Worm (Caenorhabditis elegans) whole organism, young adult: ENCODE measurements around the gene algn-13.

Experiments
- B0261.1 ChIP-seq: sonication (generic microtip); optimal IDR thresholded peaks from 2 replicates; lab custom pipeline; 2016; ENCODE audit warnings: mild to moderate bottlenecking, missing genetic modification characterization, moderate library complexity, missing compliant biosample characterization
- F10E7.11 ChIP-seq: sonication (generic microtip); optimal IDR thresholded peaks from 2 replicates; lab custom pipeline; 2017; ENCODE audit warnings: mild to moderate bottlenecking, missing genetic modification characterization, moderate library complexity, missing compliant biosample characterization
- F23B12.7 ChIP-seq: sonication (generic microtip); optimal IDR thresholded peaks from 2 replicates; lab custom pipeline; 2017; ENCODE audit warnings: missing genetic modification characterization, mild to moderate bottlenecking, missing compliant biosample characterization, antibody characterized with exemption, moderate library complexity; ENCODE audit not compliant: insufficient read depth
- F37B4.10 ChIP-seq: fragments of 200-800 bp; sonication (Bioruptor generic); IDR thresholded peaks from 2 replicates; pipeline ENCODE4 v1.3.6; 2022; ENCODE audit warnings: missing genetic modification characterization, missing compliant biosample characterization
- F49E8.2 ChIP-seq: sonication (generic microtip); optimal IDR thresholded peaks from 3 replicates; lab custom pipeline; 2017; ENCODE audit warnings: missing genetic modification characterization, mild to moderate bottlenecking, missing compliant biosample characterization, antibody characterized with exemption, moderate library complexity; ENCODE audit not compliant: insufficient read depth
- F57A8.1 ChIP-seq: fragments of 200-800 bp; sonication (Bioruptor generic); optimal IDR thresholded peaks from 2 replicates; lab custom pipeline; 2018; ENCODE audit warnings: mild to moderate bottlenecking, missing genetic modification characterization, moderate library complexity, missing compliant biosample characterization
- K12H6.12 ChIP-seq: fragments of 200-800 bp; sonication (Bioruptor generic); optimal IDR thresholded peaks from 2 replicates; lab custom pipeline; 2018; ENCODE audit warnings: mild to moderate bottlenecking, missing genetic modification characterization, missing compliant biosample characterization
- Y53F4B.3 ChIP-seq: fragments of 200-800 bp; sonication (Bioruptor generic); IDR thresholded peaks from 2 replicates; pipeline ENCODE4 v1.3.6; 2022; ENCODE audit warnings: missing genetic modification reagents, missing genetic modification characterization, missing compliant biosample characterization
- Y53G8AR.9 ChIP-seq: fragments of 200-800 bp; sonication (Bioruptor generic); conservative IDR thresholded peaks from 2 replicates; pipeline ENCODE4 v1.3.6; 2022; ENCODE audit warnings: missing genetic modification reagents, missing genetic modification characterization, missing compliant biosample characterization
- akir-1 ChIP-seq: fragments of 200-800 bp; sonication (Bioruptor generic); optimal IDR thresholded peaks from 2 replicates; lab custom pipeline; 2018; ENCODE audit warnings: mild to moderate bottlenecking, missing genetic modification characterization, moderate library complexity, missing compliant biosample characterization
- ama-1 ChIP-seq, 3 experiments: fragments of 150-350 bp in 1 of 3; sonication (generic microtip) in 2 of 3; optimal IDR thresholded peaks; 2 replicates each; lab custom pipeline; 2014 to 2018; ENCODE audit warnings: missing biosample characterization in 2 of 3, missing genetic modification characterization in 2 of 3, missing genetic modification reagents in 2 of 3
- attf-5 ChIP-seq: fragments of 200-800 bp; sonication (Bioruptor generic); optimal IDR thresholded peaks from 2 replicates; lab custom pipeline; 2018; ENCODE audit warnings: mild to moderate bottlenecking, missing genetic modification characterization, missing compliant biosample characterization
- cebp-1 ChIP-seq, 2 experiments: fragments of 200-800 bp in 1 of 2; sonication (Bioruptor generic) in 1 of 2; sonication (generic microtip) in 1 of 2; IDR thresholded peaks in 1 of 2; optimal IDR thresholded peaks in 1 of 2; 2 replicates each; pipeline versions ENCODE4 v1.3.6 to Lab custom; 2017 to 2022; ENCODE audit warnings: missing compliant biosample characterization in 2 of 2, missing genetic modification characterization in 2 of 2, mild to moderate bottlenecking in 1 of 2, missing genetic modification reagents in 1 of 2, moderate library complexity in 1 of 2
- cebp-2 ChIP-seq: fragments of 200-800 bp; sonication (Bioruptor generic); IDR thresholded peaks from 2 replicates; pipeline ENCODE4 v1.3.6; 2022; ENCODE audit warnings: missing genetic modification characterization, missing compliant biosample characterization
- ceh-27 ChIP-seq: fragments of 200-800 bp; sonication (Bioruptor generic); optimal IDR thresholded peaks from 2 replicates; lab custom pipeline; 2018; ENCODE audit warnings: mild to moderate bottlenecking, missing genetic modification characterization, moderate library complexity, missing compliant biosample characterization
- ceh-58 ChIP-seq: fragments of 200-800 bp; sonication (Bioruptor generic); IDR thresholded peaks from 2 replicates; pipeline ENCODE4 v1.3.6; 2022; ENCODE audit warnings: missing genetic modification characterization, missing compliant biosample characterization
- ceh-79 ChIP-seq: sonication (generic microtip); optimal IDR thresholded peaks from 2 replicates; lab custom pipeline; 2017; ENCODE audit warnings: mild to moderate bottlenecking, missing genetic modification characterization, missing compliant biosample characterization
- dpff-1 ChIP-seq: sonication (generic microtip); optimal IDR thresholded peaks from 2 replicates; lab custom pipeline; 2017; ENCODE audit warnings: mild to moderate bottlenecking, missing genetic modification characterization, missing compliant biosample characterization
- egl-44 ChIP-seq: fragments of 200-800 bp; sonication (Bioruptor generic); IDR thresholded peaks from 2 replicates; pipeline ENCODE4 v1.3.6; 2022; ENCODE audit warnings: missing genetic modification reagents, missing genetic modification characterization, missing compliant biosample characterization
- ets-4 ChIP-seq: fragments of 200-800 bp; sonication (Bioruptor generic); optimal IDR thresholded peaks from 2 replicates; lab custom pipeline; 2018; ENCODE audit warnings: mild to moderate bottlenecking, missing genetic modification characterization, missing compliant biosample characterization
- hlh-12 ChIP-seq: sonication (generic microtip); optimal IDR thresholded peaks from 2 replicates; lab custom pipeline; 2016; ENCODE audit warnings: missing genetic modification characterization, missing compliant biosample characterization
- hmg-1.2 ChIP-seq: fragments of 200-800 bp; sonication (Bioruptor generic); IDR thresholded peaks from 2 replicates; pipeline ENCODE4 v1.3.6; 2022; ENCODE audit warnings: missing genetic modification reagents, missing genetic modification characterization, missing compliant biosample characterization
- lin-26 ChIP-seq: fragments of 200-800 bp; sonication (Bioruptor generic); IDR thresholded peaks from 2 replicates; pipeline ENCODE4 v1.3.6; 2022; ENCODE audit warnings: missing genetic modification reagents, missing genetic modification characterization, missing compliant biosample characterization
- madf-3 ChIP-seq: fragments of 200-800 bp; sonication (Bioruptor generic); IDR thresholded peaks from 2 replicates; pipeline ENCODE4 v1.3.6; 2022; ENCODE audit warnings: missing genetic modification reagents, missing genetic modification characterization, missing compliant biosample characterization
- mcd-1 ChIP-seq: fragments of 200-800 bp; sonication (Bioruptor generic); IDR thresholded peaks from 2 replicates; pipeline ENCODE4 v1.3.6; 2022; ENCODE audit warnings: missing genetic modification reagents, missing genetic modification characterization, missing compliant biosample characterization
- nhr-120 ChIP-seq: fragments of 200-800 bp; sonication (Bioruptor generic); IDR thresholded peaks from 2 replicates; pipeline ENCODE4 v1.3.6; 2022; ENCODE audit warnings: missing genetic modification characterization, missing compliant biosample characterization
- nhr-179 ChIP-seq: sonication (generic microtip); optimal IDR thresholded peaks from 2 replicates; lab custom pipeline; 2016; ENCODE audit warnings: mild to moderate bottlenecking, missing genetic modification characterization, missing compliant biosample characterization
- nhr-80 ChIP-seq: sonication (generic microtip); optimal IDR thresholded peaks from 2 replicates; lab custom pipeline; 2016; ENCODE audit warnings: missing genetic modification characterization, missing compliant biosample characterization
- pbrm-1 ChIP-seq: fragments of 200-800 bp; sonication (Bioruptor generic); IDR thresholded peaks from 2 replicates; pipeline ENCODE4 v1.3.6; 2022; ENCODE audit warnings: missing genetic modification reagents, missing genetic modification characterization, missing compliant biosample characterization
- sea-2 ChIP-seq: fragments of 200-800 bp; sonication (Bioruptor generic); IDR thresholded peaks from 2 replicates; pipeline ENCODE4 v1.3.6; 2022; ENCODE audit warnings: missing genetic modification characterization, missing compliant biosample characterization
- snpc-1.3 ChIP-seq: sonication (generic microtip); optimal IDR thresholded peaks from 2 replicates; lab custom pipeline; 2017; ENCODE audit warnings: missing genetic modification characterization, mild to moderate bottlenecking, missing compliant biosample characterization, antibody characterized with exemption, moderate library complexity, missing genotype, missing genetic modification reagents; ENCODE audit not compliant: insufficient read depth
- snpc-3.4 ChIP-seq: sonication (generic microtip); optimal IDR thresholded peaks from 2 replicates; lab custom pipeline; 2017; ENCODE audit warnings: missing genetic modification characterization, mild to moderate bottlenecking, missing compliant biosample characterization, antibody characterized with exemption, moderate library complexity, missing genotype, missing genetic modification reagents
- snpc-4 ChIP-seq, 5 experiments: fragments of 150-350 bp in 1 of 5; sonication (generic microtip) in 4 of 5; optimal IDR thresholded peaks; 2 replicates each; lab custom pipeline; 2014 to 2018; ENCODE audit warnings: missing genetic modification characterization in 5 of 5, missing biosample characterization in 3 of 5, antibody characterized with exemption in 2 of 5, mild to moderate bottlenecking in 2 of 5, missing compliant biosample characterization in 2 of 5, missing genotype in 2 of 5, moderate library complexity in 2 of 5, missing genetic modification reagents in 1 of 5
- tbx-9 ChIP-seq: sonication (generic microtip); optimal IDR thresholded peaks from 2 replicates; lab custom pipeline; 2016; ENCODE audit warnings: borderline replicate concordance, missing genetic modification characterization, inconsistent platforms, missing compliant biosample characterization
- unc-62 ChIP-seq: fragments of 150-350 bp; optimal IDR thresholded peaks from 2 replicates; lab custom pipeline; 2014; ENCODE audit warnings: missing biosample characterization, missing genetic modification reagents, missing genetic modification characterization
- xnd-1 ChIP-seq: sonication (generic microtip); optimal IDR thresholded peaks from 2 replicates; lab custom pipeline; 2016; ENCODE audit warnings: missing genotype, missing genetic modification reagents, missing genetic modification characterization, missing compliant biosample characterization
- zfh-2 ChIP-seq: fragments of 200-800 bp; sonication (Bioruptor generic); conservative IDR thresholded peaks from 2 replicates; pipeline ENCODE4 v1.3.6; 2022; ENCODE audit warnings: missing genetic modification reagents, missing genetic modification characterization, missing compliant biosample characterization
- ztf-25 ChIP-seq: fragments of 200-800 bp; sonication (Bioruptor generic); IDR thresholded peaks from 2 replicates; pipeline ENCODE4 v1.3.6; 2022; ENCODE audit warnings: missing genetic modification reagents, missing genetic modification characterization, missing compliant biosample characterization
- ztf-6 ChIP-seq: fragments of 200-800 bp; sonication (Bioruptor generic); IDR thresholded peaks from 2 replicates; pipeline ENCODE4 v1.3.6; 2022; ENCODE audit warnings: missing genetic modification reagents, missing genetic modification characterization, missing compliant biosample characterization

The algn-13 gene

DNA sequence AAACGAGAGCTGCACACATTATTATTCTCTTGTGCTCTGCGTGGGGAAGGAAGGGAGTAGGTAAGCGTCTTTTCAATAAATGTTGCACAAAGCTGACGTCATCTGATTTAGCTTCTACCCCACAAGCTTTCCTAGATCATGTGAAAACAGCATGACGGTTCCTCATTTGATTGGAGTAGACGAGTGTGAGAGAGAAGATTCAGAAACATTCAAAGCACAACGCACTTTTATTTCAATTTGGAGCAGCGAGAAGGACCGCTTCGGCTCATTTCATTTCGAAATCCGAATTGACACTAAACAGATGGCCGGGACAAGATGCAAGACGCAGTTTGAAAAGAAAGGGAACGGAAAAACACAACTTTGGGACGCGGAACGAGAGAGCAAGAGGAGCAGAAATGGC lies 42.6 kb upstream of the algn-13 start:
- no peak for TF ChIP-seq ztf-6
- TF ChIP-seq cebp-1 (GFP tag; IDR thresholded peaks at IDR 0.05; lab: Robert Waterston, UW) = no peak
- TF ChIP-seq cebp-1 (tag; optimal IDR thresholded peaks at IDR 0.05; lab: Kevin White, UChicago) = peak; percentile 42

DNA sequence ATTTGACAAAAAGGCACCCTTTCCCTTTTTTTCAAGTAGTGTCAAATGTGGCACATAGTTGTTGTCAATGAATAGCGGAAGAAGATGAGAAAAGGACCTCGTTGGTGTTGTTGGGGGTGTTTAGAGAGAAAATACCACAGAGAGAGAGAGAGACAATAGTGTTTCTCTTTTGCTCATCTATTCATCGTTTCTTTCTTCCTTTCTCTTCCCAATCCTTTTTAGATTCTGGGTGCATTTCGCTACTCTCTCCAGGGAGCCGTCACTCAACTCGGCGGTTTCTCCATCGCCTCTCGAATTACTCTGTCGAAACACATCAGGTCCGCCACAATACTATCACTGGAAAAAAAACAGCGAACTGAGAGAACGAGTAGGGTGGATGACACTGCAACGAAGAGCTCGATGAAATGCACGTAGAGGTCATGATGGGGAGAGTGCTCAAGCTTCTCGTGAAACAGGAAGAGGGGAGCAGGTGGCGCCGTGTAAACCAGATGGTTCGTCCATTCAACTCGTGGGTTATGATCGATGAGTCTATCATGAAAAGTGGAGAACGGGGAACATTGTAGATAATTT lies 41.9 kb upstream of the algn-13 start:
- TF ChIP-seq zfh-2 (peak; percentile 21; the same call in 1 of the 2 replicates), tbx-9 (no peak), dpff-1 (no peak), hlh-12 (tag; lab: Kevin White, UChicago) (no peak), F57A8.1 (GFP tag; lab: Kevin White, UChicago) (no peak), snpc-4 (GFP tag; optimal IDR thresholded peaks at IDR 0.05; lab: Kevin White, UChicago) (no peak), snpc-4 (tag; optimal IDR thresholded peaks at IDR 0.05; lab: Kevin White, UChicago) (no peak), Y53G8AR.9 (GFP tag; lab: Robert Waterston, UW) (no peak), K12H6.12 (no peak), ets-4 (GFP tag; lab: Kevin White, UChicago) (no peak), cebp-1 (GFP tag; IDR thresholded peaks at IDR 0.05; lab: Robert Waterston, UW) (no peak), cebp-1 (tag; optimal IDR thresholded peaks at IDR 0.05; lab: Kevin White, UChicago) (peak; percentile 17), unc-62 (no peak), xnd-1 (no peak), snpc-3.4 (tag; lab: Kevin White, UChicago) (no peak), lin-26 (GFP tag; lab: Robert Waterston, UW) (no peak)

DNA sequence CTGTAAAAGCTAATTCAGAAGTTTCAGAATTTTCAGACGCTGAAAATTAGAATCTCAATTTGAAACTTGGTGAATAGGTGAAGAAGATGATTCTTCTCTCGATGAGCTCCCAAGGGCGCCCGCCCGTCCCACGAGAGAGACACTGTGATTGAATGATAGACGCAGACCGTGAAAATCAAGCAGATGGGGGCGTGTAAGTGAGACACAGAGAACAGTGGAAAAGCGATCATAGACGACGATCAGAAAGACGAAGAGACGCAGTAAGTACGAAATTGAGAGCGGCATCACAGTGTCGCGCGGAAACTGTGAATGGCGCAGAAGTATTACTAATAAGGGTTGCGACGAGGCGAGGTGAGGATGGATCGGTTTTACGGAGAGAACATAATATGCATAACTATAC lies 40.6 kb upstream of the algn-13 start:
- TF ChIP-seq madf-3 (GFP tag; lab: Robert Waterston, UW) (0 out of 2 replicates have a peak, but pooled peaks have one; percentile 7), mcd-1 (GFP tag; lab: Robert Waterston, UW) (peak; percentile 28; the same call in 1 of the 2 replicates), attf-5 (no peak), nhr-120 (GFP tag; lab: Robert Waterston, UW) (no peak), ztf-25 (GFP tag; lab: Robert Waterston, UW) (0 out of 2 replicates have a peak, but pooled peaks have one; percentile 53), akir-1 (GFP tag; lab: Kevin White, UChicago) (no peak), ceh-27 (GFP tag; lab: Kevin White, UChicago) (no peak), F49E8.2 (no peak), hmg-1.2 (GFP tag; lab: Robert Waterston, UW) (peak; percentile 79; the same call in 1 of the 2 replicates), zfh-2 (0 out of 2 replicates have a peak, but pooled peaks have one; percentile 29), unc-62 (no peak), cebp-1 (GFP tag; IDR thresholded peaks at IDR 0.05; lab: Robert Waterston, UW) (no peak), cebp-1 (tag; optimal IDR thresholded peaks at IDR 0.05; lab: Kevin White, UChicago) (peak; percentile 21), ets-4 (GFP tag; lab: Kevin White, UChicago) (no peak)

DNA sequence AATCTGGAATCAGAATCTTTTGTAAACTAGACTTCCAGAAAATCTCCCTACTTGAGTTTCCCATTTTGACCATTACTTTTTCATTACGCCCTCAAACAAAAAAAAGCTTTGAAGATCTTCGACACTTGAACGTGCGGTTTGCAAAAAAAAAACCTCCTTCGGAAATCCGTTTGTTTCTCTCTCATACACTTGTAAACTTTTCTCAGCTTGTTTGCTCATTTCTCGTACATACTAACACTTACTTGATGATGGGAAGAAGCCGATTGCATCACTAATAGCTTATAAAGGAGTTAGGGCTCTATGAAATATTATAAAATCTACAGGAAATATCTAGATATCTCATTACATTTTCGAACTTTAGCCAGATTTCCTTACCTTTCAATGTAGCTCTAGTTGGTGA lies 40.2 kb upstream of the algn-13 start:
- no peak for TF ChIP-seq pbrm-1 (GFP tag; lab: Robert Waterston, UW)
- no peak for TF ChIP-seq Y53F4B.3 (GFP tag; lab: Robert Waterston, UW)
- no peak for TF ChIP-seq ceh-58
- no peak for TF ChIP-seq F23B12.7

DNA sequence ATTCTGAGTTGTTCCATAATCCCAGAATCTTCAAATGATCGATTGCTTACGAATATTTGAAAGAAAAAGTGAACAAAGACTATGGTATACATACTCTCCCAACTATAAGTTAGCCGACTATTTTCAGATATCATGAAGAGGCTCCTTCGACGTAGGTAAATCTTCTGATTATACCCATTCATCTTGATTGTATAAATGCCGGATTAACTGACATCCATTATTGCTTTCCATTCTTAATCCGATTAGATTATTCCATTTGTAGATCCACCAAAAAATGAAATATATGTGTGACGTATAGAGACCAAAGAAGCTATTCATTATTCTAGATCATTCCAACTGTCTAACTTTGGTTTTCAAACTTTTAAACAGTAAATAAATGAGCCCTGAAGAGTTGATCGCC lies 31.7 kb upstream of the algn-13 start:
- TF ChIP-seq ets-4 (GFP tag; lab: Kevin White, UChicago) (no peak), F37B4.10 (no peak), snpc-1.3 (tag; lab: Kevin White, UChicago) (no peak), nhr-80 (tag; lab: Kevin White, UChicago) (no peak), ceh-79 (tag; lab: Kevin White, UChicago) (no peak), F23B12.7 (no peak), B0261.1 (no peak), nhr-179 (tag; lab: Kevin White, UChicago) (no peak), snpc-3.4 (tag; lab: Kevin White, UChicago) (no peak), akir-1 (GFP tag; lab: Kevin White, UChicago) (no peak), sea-2 (GFP tag; lab: Robert Waterston, UW) (no peak), F10E7.11 (tag; lab: Kevin White, UChicago) (no peak), egl-44 (GFP tag; lab: Robert Waterston, UW) (no peak), cebp-2 (no peak), F49E8.2 (no peak), ama-1 (optimal IDR thresholded peaks at IDR 0.05; lab: Kevin White, UChicago) (no peak), ama-1 (GFP tag; optimal IDR thresholded peaks at IDR 0.05; lab: Kevin White, UChicago) (no peak), ztf-25 (GFP tag; lab: Robert Waterston, UW) (no peak)
